Fruit fly (Drosophila melanogaster): ENCODE data around the gene Cyp4ae1.

Cyp4ae1 gene

DNA sequence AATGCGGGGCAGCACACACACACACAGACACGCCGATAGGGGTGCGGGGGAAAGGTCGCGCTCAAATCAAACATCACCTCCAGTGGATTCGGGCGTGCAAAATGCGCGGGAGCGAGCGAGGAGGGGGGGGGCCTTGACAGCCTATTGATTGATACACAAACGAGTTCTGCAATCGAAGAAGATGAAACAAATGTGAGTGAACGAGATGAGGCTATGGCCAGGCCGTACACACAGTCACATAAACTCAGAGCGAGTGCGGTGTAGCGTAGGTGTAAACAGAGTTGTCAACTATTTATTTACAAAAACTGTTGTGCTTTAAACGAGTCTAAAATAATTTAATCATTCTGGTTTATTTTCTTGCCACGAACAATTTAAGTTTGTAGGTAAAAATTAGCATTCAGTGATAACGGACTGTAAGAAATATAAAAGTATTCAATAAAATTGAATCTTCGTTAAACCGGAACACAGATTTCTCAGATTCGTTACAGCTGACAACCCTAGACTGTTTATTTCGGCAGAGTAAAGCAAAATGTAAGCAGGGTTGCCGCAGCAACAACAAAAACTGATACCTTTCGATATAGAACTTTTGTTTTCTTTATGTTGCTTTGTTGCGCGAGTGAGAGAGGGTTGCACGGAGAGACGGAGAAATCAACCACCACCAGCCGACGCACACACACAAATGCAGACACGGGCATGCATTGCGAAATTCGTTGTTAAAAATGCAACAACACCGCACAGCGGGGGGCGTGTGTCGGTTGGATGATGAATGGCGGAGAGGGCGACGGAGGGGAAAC, 43.6 kb upstream of the Cyp4ae1 start (continued):
- TF ChIP-seq toy (GFP tag; IDR thresholded peaks at IDR 0.05) (peak; percentile 58), CG5245 (GFP tag; optimal IDR thresholded peaks at IDR 0.05) (peak; percentile 80), Eip74EF (GFP tag; optimal IDR thresholded peaks at IDR 0.05) (peak in 1 of 2 experiments; percentile 90), CG13296 (GFP tag; optimal IDR thresholded peaks at IDR 0.05) (peak; percentile 95), lab (GFP tag; optimal IDR thresholded peaks at IDR 0.05) (peak; percentile 95), kni (GFP tag; optimal IDR thresholded peaks at IDR 0.05) (peak; percentile 81), grau (tag; optimal IDR thresholded peaks at IDR 0.05) (peak; percentile 92), jing (GFP tag; optimal IDR thresholded peaks at IDR 0.05) (peak; percentile 73), btn (GFP tag; optimal IDR thresholded peaks at IDR 0.05) (peak; percentile 66), eve (GFP tag; optimal IDR thresholded peaks at IDR 0.05) (no peak), CG17328 (GFP tag; IDR thresholded peaks at IDR 0.05) (peak; percentile 79), zf30C (GFP tag; optimal IDR thresholded peaks at IDR 0.05) (no peak), Kr (GFP tag; optimal IDR thresholded peaks at IDR 0.05) (peak; percentile 34), unc-4 (GFP tag; IDR thresholded peaks at IDR 0.05; ENCODE audit: partially characterized antibody) (no peak), CG9932 (GFP tag; IDR thresholded peaks at IDR 0.05) (peak; percentile 79), zen (tag; optimal IDR thresholded peaks at IDR 0.05) (peak; percentile 81), Dad (GFP tag; optimal IDR thresholded peaks at IDR 0.05) (peak; percentile 76), HHEX (GFP tag; optimal IDR thresholded peaks at IDR 0.05) (peak; percentile 92), Hand (GFP tag; optimal IDR thresholded peaks at IDR 0.05) (peak; percentile 90), CG43689 (GFP tag; IDR thresholded peaks at IDR 0.05) (no peak), sna (GFP tag; IDR thresholded peaks at IDR 0.05; ENCODE audit: partially characterized antibody) (no peak), exex (tag; optimal IDR thresholded peaks at IDR 0.05) (peak; percentile 60), CG12236 (GFP tag; optimal IDR thresholded peaks at IDR 0.05) (peak; percentile 80), CG18619 (GFP tag; optimal IDR thresholded peaks at IDR 0.05) (peak; percentile 86), crp (GFP tag; optimal IDR thresholded peaks at IDR 0.05) (peak in 1 of 2 experiments; percentile 45), lov (optimal IDR thresholded peaks at IDR 0.05) (no peak), lov (GFP tag; IDR thresholded peaks at IDR 0.05) (0 out of 3 replicates have a peak, but pooled peaks have one; percentile 57), wek (GFP tag; optimal IDR thresholded peaks at IDR 0.05) (peak; percentile 71), Scr (GFP tag; IDR thresholded peaks at IDR 0.05; ENCODE audit: partially characterized antibody) (0 out of 2 replicates have a peak, but pooled peaks have one; percentile 16), odd (GFP tag; optimal IDR thresholded peaks at IDR 0.05) (peak; percentile 85), CG13894 (tag; optimal IDR thresholded peaks at IDR 0.05) (peak; percentile 90), CG1529 (GFP tag; optimal IDR thresholded peaks at IDR 0.05) (peak; percentile 82), CG11093 (GFP tag; IDR thresholded peaks at IDR 0.05) (peak; percentile 55; the same call in 2 of the 3 replicates), Lhr (GFP tag; optimal IDR thresholded peaks at IDR 0.05) (peak; percentile 68), Hr3 (GFP tag; optimal IDR thresholded peaks at IDR 0.05) (peak; percentile 76), CG1832 (GFP tag; optimal IDR thresholded peaks at IDR 0.05) (peak; percentile 49), BEAF-32 (GFP tag; optimal IDR thresholded peaks at IDR 0.05) (peak; percentile 6), Gsc (GFP tag; IDR thresholded peaks at IDR 0.05) (no peak), tx (GFP tag; optimal IDR thresholded peaks at IDR 0.05) (peak; percentile 64), CG4404 (GFP tag; IDR thresholded peaks at IDR 0.05) (peak; percentile 76), CG12391 (tag; optimal IDR thresholded peaks at IDR 0.05) (peak; percentile 93), vfl (GFP tag; optimal IDR thresholded peaks at IDR 0.05) (peak; percentile 42), disco-r (GFP tag; optimal IDR thresholded peaks at IDR 0.05) (peak; percentile 79), Ptx1 (GFP tag; IDR thresholded peaks at IDR 0.05) (peak; percentile 90), nerfin-1 (tag; optimal IDR thresholded peaks at IDR 0.05) (peak; percentile 86), h (optimal IDR thresholded peaks at IDR 0.05) (no peak), CG10274 (GFP tag; optimal IDR thresholded peaks at IDR 0.05) (peak; percentile 80), CG2129 (GFP tag; IDR thresholded peaks at IDR 0.05; ENCODE audit: partially characterized antibody) (no peak)
